Worm (Caenorhabditis elegans) whole organism, mixed stage, embryonic: ENCODE measurements around the gene aat-4.

ENCODE experiments used
- ceh-39 ChIP-seq: fragments of 150-350 bp; optimal IDR thresholded peaks from 2 replicates; lab custom pipeline; 2014; ENCODE audit warnings: missing biosample characterization, missing genetic modification characterization
- ces-1 ChIP-seq: fragments of 150-350 bp; optimal IDR thresholded peaks from 2 replicates; lab custom pipeline; 2014; ENCODE audit warnings: missing biosample characterization, missing genetic modification reagents, missing genetic modification characterization
- cnd-1 ChIP-seq: fragments of 200-800 bp; sonication (Bioruptor generic); optimal IDR thresholded peaks from 2 replicates; lab custom pipeline; 2018; ENCODE audit warnings: mild to moderate bottlenecking, missing genetic modification characterization, missing compliant biosample characterization
- elt-1 ChIP-seq: sonication (generic microtip); optimal IDR thresholded peaks from 2 replicates; lab custom pipeline; 2017; ENCODE audit warnings: missing genetic modification characterization, mild to moderate bottlenecking, missing compliant biosample characterization, antibody characterized with exemption, moderate library complexity, borderline replicate concordance; ENCODE audit not compliant: insufficient read depth
- lin-32 ChIP-seq: fragments of 200-800 bp; sonication (Bioruptor generic); optimal IDR thresholded peaks from 2 replicates; lab custom pipeline; 2018; ENCODE audit warnings: mild to moderate bottlenecking, missing genetic modification characterization, missing compliant biosample characterization
- mls-2 ChIP-seq: sonication (generic microtip); optimal IDR thresholded peaks from 2 replicates; lab custom pipeline; 2016; ENCODE audit warnings: mild to moderate bottlenecking, missing genetic modification characterization, moderate library complexity, missing compliant biosample characterization
- nhr-12 ChIP-seq: fragments of 150-350 bp; optimal IDR thresholded peaks from 2 replicates; lab custom pipeline; 2014; ENCODE audit warnings: missing biosample characterization, missing genetic modification characterization
- nhr-2 ChIP-seq: fragments of 150-350 bp; optimal IDR thresholded peaks from 2 replicates; lab custom pipeline; 2014; ENCODE audit warnings: missing biosample characterization, missing genetic modification characterization
- nhr-76 ChIP-seq: sonication (generic microtip); optimal IDR thresholded peaks from 2 replicates; lab custom pipeline; 2017; ENCODE audit warnings: missing biosample characterization, missing genetic modification characterization
- pha-4 ChIP-seq: fragments of 150-350 bp; optimal IDR thresholded peaks from 2 replicates; lab custom pipeline; 2018; ENCODE audit warnings: missing biosample characterization, missing genetic modification reagents, missing genetic modification characterization
- snpc-4 ChIP-seq: fragments of 150-350 bp; optimal IDR thresholded peaks from 2 replicates; lab custom pipeline; 2014; ENCODE audit warnings: missing biosample characterization, missing genetic modification characterization

- TF ChIP-seq cnd-1 (no peak), snpc-4 (tag; lab: Kevin White, UChicago) (no peak), nhr-12 (no peak), pha-4 (tag; lab: Kevin White, UChicago) (no peak), lin-32 (GFP tag; lab: Kevin White, UChicago) (no peak), ces-1 (GFP tag; lab: Kevin White, UChicago) (no peak), ceh-39 (tag; lab: Kevin White, UChicago) (no peak), mls-2 (tag; lab: Kevin White, UChicago) (no peak), elt-1 (tag; lab: Kevin White, UChicago) (no peak), nhr-2 (tag; lab: Kevin White, UChicago) (no peak), nhr-76 (tag; lab: Kevin White, UChicago) (no peak)
Observed at ce11 chrIV:6284277-6284676, 8.8 kb upstream of the aat-4 start, which contains the start of gene ops-1.
